Fruit fly (Drosophila melanogaster) ovary, adult (tissue): Measurements from ENCODE around the gene CG14259.

ENCODE experiments used
- CG17801 ChIP-seq: fragments of 200-800 bp; optimal IDR thresholded peaks from 2 replicates; lab custom pipeline; 2019; ENCODE audit warnings: missing biosample characterization, mild to moderate bottlenecking, missing genetic modification characterization, moderate library complexity; ENCODE audit not compliant: partially characterized antibody

CG14259 gene

DNA sequence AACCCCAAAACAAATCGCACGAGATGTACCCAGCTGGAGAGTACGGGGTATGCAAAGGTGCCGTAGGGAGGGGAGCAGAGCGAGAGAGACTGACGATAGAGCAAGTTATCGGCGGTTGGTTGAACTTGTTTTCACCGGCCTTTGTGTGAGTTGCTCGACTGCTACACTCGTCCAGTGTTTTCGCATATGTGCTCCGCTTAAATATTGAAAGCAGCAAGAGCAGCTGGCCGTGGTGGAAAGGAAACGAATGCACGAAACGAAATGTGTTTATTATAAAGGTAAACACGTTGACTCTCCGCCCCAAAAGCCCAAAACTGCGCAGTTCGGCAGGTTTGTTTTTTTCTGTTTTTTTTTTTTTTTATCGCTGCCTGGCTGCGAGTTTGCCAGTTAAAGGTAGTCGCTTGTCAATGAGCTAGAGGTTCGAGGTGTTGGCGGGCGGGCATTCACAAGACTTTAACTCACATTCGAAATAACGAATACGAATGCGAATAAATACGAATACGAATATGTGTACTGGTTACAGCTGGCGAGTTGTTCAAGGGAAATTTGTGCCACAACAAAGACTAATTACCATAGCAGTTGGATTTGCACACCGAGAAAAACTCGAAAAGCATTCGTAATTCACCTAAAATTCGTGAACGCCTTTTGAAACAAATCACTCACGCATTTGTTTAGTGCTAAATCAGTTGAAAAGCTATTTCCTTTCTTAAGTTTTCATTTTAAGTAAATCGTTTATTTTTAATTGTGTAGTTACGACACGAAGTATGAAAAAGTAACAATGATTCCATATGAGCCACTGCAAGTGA lies 35.5 kb downstream of the CG14259 start:
- peak; percentile 73 for TF ChIP-seq CG17801

DNA sequence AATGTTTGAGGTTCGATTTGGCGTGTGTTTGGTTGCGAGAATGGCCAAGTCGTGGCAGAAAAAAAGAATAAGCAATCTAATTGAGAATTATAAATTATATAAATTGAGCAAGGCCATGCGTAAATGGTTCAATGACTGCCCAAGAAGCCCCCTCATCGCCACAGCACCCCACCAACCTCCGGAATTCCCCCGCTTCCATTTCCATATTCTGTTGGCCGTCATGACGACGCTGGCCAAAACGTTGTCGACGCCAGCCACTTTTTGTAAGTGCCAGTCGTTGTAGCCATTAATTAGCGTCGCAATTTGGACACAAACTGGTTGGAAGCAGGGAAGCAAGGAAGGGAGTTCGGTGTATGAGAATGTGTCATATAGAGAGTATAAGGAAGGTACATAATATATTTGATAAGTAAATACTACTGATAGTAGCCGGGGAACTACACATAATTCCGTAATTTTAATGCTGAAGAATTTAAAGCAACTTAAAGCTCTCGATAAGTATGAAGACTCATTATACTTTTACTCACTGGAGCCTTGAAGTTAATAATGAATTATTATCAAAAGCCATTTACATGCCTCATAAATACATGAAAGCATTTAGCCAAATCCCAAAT lies 36.3 kb downstream of the CG14259 start:
- TF ChIP-seq CG17801 = no peak

DNA sequence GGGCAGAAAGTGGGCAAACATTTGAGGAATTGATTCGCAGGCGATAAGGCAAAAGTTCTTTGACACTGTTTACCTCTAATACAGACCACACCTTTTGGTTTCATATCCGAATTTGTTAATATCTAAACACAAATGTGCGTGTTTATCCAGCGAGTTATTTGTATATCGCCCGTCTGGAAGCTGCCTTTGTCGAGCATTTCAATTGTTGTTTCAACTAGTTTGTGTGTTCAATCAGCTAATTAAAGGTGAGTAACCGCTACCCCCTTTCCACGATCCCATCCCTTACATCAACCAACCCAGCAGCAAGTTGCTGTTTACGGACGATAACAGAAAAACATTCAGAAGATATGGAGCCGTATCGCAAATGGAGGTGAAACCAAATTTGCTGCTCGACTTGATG lies 37.1 kb downstream of the CG14259 start:
- TF ChIP-seq CG17801 = no peak

DNA sequence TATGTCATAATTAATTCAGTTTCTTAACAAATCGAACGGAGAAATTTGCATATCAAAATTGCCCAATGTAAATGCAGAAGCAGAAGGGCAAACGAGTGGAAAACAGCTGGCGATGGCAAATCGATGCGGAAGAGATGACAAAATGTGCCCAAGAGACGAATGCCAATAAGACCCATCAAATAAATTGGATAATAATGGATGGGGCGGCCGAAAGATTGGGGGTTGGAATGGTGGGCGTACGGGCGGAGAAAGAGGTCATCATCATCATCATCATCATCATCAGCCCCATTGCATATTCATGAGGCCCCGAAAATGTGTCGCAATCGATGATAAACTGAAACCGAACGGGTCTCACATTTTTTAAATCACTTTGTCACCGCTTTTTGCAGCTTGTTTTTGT lies 39.7 kb downstream of the CG14259 start:
- no peak for TF ChIP-seq CG17801

DNA sequence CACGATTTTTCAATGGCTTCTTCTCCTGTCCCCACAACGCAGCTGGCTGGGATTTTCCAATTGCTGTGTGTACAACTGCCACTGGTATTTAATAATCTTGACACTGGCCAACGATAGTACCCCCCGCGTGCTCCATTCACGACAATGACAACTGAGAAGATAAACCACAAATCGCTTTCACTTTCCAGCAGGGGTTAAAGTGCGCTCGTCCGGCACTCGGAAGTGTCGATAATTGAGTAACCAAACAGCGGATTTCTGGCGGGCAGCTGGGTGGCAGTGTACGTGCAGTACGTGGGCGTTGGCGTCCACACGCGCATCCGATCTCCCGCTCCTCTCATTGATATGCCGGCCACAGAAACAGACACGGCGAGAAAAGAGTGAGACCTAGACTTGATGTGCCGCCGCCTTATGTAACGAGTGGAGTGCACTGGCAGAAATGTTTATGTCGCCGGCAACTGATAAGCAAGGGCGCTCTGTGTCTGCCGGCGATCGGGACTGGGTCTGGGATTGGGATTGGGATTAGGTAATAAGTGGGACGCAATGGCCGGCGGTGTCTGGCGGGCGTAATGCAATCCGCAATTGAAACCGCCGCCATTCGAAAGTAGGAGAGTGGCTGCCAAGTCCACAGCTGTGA lies 40.5 kb downstream of the CG14259 start:
- no peak for TF ChIP-seq CG17801

DNA sequence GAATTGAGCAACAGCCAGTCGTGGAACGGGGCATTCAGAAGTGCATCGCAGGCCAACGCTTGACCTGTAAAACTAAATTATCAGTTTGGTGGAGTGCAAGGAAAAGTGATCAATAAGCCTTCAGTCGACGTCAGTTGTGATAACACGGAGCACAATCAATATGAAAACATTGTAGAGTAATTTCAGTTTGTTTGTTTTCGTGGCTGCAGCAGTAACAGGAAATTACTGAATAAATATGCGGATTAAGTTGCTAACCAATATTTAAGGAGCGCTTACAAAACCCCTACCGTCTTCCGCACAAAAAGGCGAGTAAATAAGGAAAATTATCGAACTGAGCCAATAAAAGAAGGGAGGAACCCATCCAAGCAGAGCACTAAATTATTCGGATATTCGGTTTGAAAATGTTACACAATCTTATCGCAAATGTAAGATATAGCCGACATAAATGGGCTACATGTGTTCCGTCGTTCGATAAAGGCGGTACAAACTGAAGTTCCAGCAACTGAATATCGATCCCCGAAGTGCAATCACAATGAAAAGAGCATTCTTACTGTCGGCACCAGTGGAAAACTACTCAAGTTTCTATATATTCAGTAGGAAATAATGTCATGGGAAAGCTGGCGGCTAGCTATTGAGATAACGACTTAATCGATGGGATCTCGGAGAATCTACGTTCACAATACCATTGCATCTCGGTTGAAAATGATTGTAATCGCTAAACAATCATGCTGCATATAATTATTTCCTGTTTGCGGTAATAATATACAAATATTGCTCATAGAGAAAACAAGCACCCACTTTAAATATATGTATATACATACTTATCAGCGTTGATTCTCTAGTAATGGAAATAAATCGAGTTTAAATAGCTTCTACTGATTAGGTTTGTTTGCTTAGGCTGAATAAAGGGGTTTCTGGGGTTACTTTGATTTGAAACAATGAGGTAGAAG lies 41.6 kb downstream of the CG14259 start:
- no peak for TF ChIP-seq CG17801

DNA sequence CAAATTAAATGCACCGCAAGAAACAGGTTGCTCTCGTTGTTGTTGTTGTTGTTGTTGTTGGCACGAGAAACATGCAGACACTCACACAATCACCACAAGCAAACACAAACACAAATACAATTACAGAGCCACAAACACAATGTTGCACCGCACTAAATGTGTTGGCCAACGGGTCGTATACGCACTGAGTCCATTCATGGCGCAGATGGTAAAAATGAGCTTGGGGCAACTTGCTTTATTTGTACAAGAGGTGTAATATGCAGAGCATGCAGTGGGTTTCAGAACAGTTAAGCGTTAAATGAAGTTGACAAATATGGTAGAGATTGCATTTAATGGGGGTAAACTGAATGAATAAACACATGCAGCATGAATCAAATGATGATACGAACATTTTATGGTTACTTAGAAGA lies 43.6 kb downstream of the CG14259 start:
- no peak for TF ChIP-seq CG17801

DNA sequence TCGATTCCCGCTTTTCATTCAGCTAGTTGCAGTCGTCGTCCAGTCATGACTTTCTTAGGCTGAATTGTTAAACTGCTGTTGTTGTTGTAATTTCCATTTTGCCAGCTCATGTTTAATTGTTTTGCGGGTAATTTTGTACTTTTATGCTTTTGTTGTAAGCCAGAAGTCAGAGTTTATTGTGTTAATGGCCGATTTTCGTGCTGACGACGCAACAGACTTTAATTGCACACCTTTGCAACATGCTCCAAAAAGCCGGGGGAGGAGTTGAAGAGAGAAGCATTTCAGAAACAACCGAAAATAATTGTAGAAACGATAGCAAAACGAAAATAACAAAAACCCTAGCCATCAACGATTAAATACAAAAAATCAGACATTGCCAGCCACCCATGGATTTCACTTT lies 44.4 kb downstream of the CG14259 start:
- TF ChIP-seq CG17801 = peak; percentile 9

DNA sequence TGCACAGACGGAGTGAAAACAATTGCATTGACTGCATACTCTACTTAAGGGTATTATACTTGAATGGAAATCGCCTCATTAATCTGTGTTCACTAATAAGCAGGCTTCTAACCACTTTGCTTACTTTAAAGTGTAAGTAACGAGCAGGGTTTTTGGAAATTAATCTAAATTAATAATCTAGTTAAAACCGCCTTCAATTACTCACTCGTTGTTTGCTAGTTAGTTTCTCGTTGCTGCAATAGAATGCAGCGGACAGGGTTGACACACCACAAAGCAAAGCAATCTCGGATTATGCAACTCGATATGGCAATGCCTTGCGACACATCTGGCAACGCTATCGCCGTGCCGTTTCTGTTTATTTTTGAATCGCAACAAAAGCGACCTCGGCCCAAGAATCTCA lies 45.6 kb downstream of the CG14259 start:
- TF ChIP-seq CG17801 = no peak
